Worm (Caenorhabditis elegans) whole organism, L4/young adult: ENCODE measurements around the gene tax-6.

Experiments
- W03F9.2 ChIP-seq: fragments of 150-350 bp; optimal IDR thresholded peaks from 2 replicates; lab custom pipeline; 2014; ENCODE audit warnings: missing biosample characterization, missing genetic modification characterization
- dao-5 ChIP-seq: sonication (generic microtip); optimal IDR thresholded peaks from 2 replicates; lab custom pipeline; 2016; ENCODE audit warnings: missing genotype, missing genetic modification characterization, moderate library complexity, missing compliant biosample characterization
- him-1 ChIP-seq: sonication (generic microtip); optimal IDR thresholded peaks from 2 replicates; lab custom pipeline; 2016; ENCODE audit warnings: missing genotype, missing genetic modification reagents, missing genetic modification characterization, missing compliant biosample characterization

tax-6 gene

DNA sequence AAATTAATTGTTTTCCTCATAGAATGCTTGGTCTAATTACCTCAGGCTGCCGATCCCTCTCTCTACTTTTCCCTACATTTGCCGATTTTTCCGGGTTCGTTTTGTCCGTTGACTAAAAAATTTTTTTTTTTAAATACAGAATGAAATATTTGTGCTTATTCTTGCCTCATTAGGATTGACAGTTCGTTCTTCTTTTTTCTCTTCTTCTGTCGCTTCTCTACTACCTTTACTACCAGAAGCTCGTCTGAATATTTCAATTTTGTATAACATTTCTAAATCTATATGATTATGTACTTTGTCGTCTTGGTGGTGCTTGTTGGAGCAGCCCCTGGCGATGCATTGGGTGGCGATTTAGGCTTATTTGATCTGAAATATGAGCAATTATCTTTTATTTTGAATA is 26.2 kb downstream of the tax-6 start:
- TF ChIP-seq him-1 (tag; lab: Kevin White, UChicago): no peak
- TF ChIP-seq W03F9.2 (tag; lab: Kevin White, UChicago): no peak
- no peak for TF ChIP-seq dao-5

DNA sequence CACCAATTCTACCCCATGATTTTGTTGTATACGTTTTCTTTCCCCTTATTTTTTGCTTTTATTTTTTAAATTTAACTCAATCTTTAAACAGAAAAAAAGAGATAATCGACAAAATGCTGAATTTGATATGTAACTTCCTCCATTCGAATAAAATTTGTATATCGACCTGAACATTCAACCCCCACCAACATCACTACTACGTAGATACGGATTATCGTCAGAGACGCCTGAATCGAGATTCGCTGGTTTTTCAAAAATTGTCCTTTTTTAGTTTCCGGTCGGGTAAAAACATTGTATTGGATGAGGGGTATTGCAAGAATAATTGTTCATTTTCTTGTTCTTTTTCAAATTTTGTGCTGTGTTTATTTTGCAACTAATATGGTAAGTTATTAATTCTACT is 28.9 kb downstream of the tax-6 start, which contains the start of gene bgnt-1.1:
TSS of gene bgnt-1.1 (plus strand) at position 301 of the 400 bp plus-strand sequence.
- TF ChIP-seq W03F9.2 (tag; lab: Kevin White, UChicago) (no peak), him-1 (tag; lab: Kevin White, UChicago) (no peak), dao-5 (no peak)

DNA sequence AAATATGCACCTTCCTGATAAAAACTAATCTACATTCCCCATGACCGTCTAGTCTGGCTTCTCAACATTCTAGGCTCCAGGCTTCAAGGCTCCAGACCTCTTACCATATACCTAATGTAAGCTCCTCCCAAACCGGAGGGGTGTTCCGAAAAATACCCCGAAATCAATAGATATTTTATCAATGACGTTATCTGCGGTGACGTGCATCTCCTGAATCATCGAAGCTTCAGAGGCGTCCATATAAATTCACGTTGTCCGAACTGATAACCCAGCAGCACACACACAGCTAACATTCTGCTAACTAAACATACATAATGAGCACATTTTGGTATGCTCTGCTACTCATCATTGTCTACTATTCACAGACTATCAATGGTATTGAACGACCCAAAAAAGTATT is 31.9 kb downstream of the tax-6 start, which contains the start of gene ugt-44:
TSS of gene ugt-44 (plus strand) at position 248 of the 400 bp plus-strand sequence.
- TF ChIP-seq dao-5: no peak
- TF ChIP-seq him-1 (tag; lab: Kevin White, UChicago): no peak
- TF ChIP-seq W03F9.2 (tag; lab: Kevin White, UChicago): no peak

DNA sequence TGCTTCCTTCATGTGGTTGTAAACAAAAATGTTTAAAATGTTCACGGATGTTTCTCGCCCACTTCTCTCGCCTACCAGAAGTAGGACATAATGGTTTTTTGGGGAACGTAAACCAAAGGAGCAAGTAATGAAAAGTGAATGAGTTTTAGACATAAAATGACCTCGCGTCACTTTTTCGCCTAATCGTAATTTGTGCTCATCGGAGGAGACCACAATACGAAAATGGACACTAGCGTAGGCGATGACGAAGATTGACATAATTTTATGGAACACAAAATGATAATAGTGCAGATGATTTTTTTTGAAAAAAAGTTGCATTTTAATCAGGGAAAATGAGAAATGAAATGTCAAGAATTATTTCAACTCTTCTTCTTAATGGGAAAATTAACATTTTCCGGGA is 32.7 kb downstream of the tax-6 start:
- no peak for TF ChIP-seq W03F9.2 (tag; lab: Kevin White, UChicago)
- no peak for TF ChIP-seq dao-5
- no peak for TF ChIP-seq him-1 (tag; lab: Kevin White, UChicago)

DNA sequence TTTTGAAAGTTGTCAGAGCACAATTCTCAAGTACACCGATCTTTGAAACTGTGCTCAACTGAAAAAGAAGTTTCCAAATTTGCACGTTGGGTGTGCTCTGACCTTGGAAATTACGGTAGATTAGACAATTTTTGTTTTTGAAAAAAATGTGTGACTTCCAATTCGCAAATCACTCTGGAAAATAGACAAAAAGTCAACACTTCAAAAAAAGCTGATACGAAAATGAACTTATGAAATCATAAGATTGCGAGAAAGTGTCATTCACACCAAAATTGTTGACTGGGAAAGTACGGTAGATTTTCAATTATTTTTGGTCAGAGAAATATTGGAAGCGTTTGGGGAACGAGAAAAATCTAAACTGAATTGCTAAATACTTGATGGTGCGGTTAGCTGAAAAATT is 34.1 kb downstream of the tax-6 start:
- no peak for TF ChIP-seq him-1 (tag; lab: Kevin White, UChicago)
- TF ChIP-seq W03F9.2 (tag; lab: Kevin White, UChicago): no peak
- TF ChIP-seq dao-5: no peak

DNA sequence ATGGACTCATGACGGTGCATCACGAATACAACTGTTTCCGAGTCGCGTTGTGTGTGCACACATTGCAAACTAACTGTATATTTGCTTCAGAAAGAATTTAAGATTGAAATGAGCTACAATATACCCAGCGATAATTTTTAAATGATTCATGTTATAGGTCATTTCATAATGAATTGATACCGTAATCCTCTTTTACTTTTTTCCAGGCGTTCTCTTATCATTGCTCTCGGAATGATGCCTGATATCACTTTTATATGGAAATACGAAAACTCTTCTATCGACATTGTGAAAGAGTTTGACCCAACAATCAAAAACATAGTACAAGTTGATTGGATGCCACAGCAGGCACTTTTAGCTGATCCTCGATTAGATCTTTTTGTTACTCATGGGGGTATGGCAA is 35.0 kb downstream of the tax-6 start:
- TF ChIP-seq W03F9.2 (tag; lab: Kevin White, UChicago) (no peak), dao-5 (no peak), him-1 (tag; lab: Kevin White, UChicago) (no peak)

DNA sequence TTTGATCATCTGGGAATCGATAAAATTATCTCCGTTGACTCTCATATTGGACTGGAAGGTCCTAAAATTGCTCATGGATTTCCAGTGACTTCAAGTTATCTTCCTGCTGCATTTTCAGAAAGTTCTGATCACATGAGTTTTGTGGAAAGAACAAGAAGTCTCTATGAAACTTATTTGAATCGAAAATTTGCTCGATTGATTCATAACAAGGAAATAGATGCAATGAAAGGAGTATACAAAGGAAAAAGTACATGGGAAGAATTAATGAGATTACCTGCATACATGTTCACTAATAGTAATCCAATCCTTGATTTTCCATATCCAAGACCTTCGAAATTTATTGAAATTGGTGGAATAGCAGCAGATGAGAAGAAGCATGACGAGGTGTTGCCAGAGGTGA is 35.6 kb downstream of the tax-6 start:
- TF ChIP-seq W03F9.2 (tag; lab: Kevin White, UChicago) (no peak), him-1 (tag; lab: Kevin White, UChicago) (no peak), dao-5 (no peak)

DNA sequence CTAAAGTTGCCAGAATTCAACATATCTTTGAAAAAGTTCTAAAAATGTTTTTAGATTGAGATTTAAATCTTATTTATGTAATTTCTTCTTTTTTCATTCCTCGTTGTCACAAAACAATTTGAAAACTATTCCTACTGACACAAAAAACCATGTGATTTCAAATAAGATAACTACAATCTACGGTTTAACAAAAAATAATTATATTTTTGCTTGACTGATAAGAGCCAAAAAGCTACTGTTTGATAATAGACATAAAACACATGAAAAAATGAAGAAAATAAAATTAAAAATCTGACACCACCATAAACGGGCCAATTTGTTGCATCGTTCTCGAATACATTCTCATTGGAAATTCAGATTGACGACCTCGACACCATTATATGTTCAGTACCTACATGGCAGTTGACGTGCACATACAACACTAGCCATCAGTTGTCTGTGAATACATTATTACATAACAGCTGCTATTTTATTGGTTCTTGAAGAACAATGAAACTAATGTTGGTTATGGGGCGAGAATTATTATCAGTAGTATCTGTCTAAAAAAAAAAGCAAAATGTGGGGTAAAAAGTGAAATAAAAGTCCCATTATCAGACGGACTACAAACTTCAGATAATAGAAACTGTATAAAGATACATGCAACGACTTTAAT is 37.3 kb downstream of the tax-6 start, which contains the start of gene ugt-43:
TSS of gene ugt-43 (plus strand) at position 602 of the 652 bp plus-strand sequence.
- TF ChIP-seq him-1 (tag; lab: Kevin White, UChicago): no peak
- TF ChIP-seq dao-5: no peak
- no peak for TF ChIP-seq W03F9.2 (tag; lab: Kevin White, UChicago)

DNA sequence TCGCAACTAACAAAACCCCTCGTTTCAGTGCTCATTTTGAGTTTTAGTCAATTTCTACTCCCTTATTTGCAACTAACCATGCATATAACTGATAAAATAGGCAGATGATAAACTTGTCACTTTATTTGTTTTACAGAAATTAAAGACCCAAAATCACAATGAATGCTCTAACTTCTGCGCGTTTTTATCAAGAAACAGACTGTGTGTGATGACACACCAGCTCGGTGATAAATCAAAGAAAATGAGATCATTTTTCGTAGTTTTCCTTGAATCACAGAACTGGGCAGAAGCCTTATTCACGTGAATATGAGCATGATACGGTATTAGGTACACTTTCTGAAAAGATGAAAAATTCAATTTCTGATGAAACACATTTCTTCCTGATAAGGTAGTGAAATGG is 38.3 kb downstream of the tax-6 start:
- TF ChIP-seq him-1 (tag; lab: Kevin White, UChicago) (no peak), dao-5 (no peak)

DNA sequence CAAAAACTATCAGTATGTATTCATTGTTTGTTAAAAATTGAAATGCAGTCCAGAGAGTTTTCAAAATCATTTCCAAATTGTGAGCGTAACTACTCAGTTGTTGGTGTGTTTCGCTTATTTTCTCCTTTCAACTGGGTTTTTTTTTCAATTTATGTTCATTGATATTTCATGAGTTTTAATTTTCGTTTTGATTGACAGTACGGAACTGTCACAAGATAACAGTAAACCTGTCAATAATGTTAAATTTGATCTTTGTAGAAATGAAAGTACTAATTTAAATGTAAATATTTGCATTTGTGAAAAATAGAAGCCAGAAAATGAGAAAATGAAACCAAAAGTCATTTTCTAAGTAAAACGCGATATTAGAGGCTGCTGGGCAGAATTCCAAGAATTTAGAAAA is 38.8 kb downstream of the tax-6 start:
- TF ChIP-seq him-1 (tag; lab: Kevin White, UChicago) (no peak), dao-5 (no peak), W03F9.2 (tag; lab: Kevin White, UChicago) (no peak)

DNA sequence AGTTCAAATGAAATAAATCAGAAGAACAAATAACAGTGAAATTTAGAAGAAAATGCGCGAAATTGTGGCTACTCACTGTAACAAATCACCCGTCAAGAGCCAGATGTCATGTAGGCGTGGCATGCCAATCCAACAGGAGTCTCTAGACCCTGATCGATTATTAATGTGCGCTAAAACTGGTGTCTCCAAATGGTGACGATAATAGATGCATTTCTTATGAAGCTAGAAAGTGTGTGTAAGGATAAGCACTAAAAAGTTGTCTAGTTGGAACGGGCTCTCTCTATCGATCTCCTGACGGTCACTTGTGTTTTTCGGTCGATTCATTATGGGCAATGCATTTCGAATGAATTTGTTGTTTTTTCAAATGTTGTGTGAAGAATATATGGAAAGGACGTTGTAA is 39.6 kb downstream of the tax-6 start, which contains the start of gene mec-3:
TSS of gene mec-3 (minus strand) at position 101 of the 400 bp plus-strand sequence.
- no peak for TF ChIP-seq him-1 (tag; lab: Kevin White, UChicago)
- TF ChIP-seq W03F9.2 (tag; lab: Kevin White, UChicago): no peak
- TF ChIP-seq dao-5: no peak

DNA sequence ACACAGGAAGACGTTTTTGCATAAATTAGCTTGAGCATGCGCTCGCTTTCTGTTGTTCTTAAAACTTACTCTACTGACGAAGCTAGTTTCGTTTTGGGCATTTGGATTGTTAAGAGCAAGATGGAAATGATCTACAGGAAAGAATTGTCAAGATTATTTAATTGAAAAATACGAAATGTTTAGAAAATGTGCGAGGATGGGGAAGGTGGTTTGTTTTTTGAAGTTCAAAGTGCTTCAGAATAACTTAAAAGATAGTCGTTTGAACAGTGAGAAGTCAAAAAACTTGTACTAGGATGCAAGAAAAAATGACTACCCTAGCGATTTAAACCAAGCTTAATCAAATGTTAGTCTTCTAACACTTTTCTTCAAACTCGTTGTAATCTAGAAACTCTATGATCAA is 44.3 kb downstream of the tax-6 start, which contains the start of gene srb-17:
TSS of gene srb-17 (minus strand) at position 101 of the 400 bp plus-strand sequence.
- TF ChIP-seq dao-5: no peak
- TF ChIP-seq W03F9.2 (tag; lab: Kevin White, UChicago): no peak
- TF ChIP-seq him-1 (tag; lab: Kevin White, UChicago): no peak

DNA sequence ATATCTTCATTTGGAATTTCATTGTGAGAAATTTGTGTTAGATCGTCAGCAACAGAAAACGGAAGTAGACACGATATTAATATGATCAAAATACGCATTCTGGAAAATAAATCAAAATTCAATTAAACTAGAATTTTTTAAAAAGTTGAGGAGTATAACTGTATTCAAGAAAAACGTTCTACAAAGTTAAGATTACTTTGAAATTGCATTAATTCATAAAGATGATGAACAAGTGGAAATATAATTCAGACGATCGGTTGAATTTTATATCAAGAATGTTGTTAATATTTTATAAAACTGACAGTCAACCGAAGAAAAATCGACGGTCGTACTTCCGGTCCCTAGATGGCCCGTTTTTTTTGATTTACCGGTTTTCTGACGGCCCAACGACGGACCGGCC is 48.4 kb downstream of the tax-6 start, which contains the start of gene F01D4.8:
TSS of gene F01D4.8 (minus strand) at position 101 of the 400 bp plus-strand sequence.
- no peak for TF ChIP-seq W03F9.2 (tag; lab: Kevin White, UChicago)
- no peak for TF ChIP-seq him-1 (tag; lab: Kevin White, UChicago)
- no peak for TF ChIP-seq dao-5

DNA sequence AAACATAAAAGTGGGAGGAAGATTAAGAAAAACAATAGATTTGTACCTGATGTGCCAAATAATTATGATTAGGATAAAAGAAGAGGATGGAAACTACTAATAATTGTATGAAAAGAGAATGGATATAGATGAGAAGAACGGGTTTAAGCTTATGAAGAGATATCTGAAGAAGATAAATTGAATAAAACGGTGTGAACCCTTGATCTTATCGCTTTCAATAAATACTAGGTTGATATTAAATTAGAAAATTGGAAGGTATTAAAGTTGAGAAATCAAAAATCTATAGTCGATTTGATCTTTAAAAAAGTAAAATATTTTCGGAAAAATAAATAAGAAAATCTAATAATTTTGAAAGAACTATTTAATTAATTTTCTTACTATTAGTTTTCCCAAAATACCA is 51.6 kb downstream of the tax-6 start, which contains the start of gene F13B12.4:
TSS of gene F13B12.4 (minus strand) at position 101 of the 400 bp plus-strand sequence.
- TF ChIP-seq him-1 (tag; lab: Kevin White, UChicago) (no peak), W03F9.2 (tag; lab: Kevin White, UChicago) (no peak), dao-5 (no peak)

DNA sequence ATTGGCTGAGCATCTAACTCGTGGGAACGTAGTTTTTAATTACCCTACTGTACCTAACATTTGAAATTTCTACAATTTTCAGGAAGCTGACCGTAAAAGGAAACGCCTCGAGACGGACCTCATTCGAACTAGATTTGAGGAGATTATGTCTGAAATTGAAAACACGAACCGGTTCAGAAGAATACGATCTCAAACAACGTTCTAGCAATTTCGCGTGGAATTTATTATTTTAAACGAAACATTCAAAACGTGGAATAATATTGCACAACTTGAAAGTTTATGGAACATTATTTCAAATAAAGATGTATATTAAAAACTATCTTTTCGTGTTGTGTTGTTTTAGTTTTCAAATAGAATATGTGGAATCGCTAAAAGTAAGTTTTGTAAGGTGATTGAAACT is 57.9 kb downstream of the tax-6 start, which contains the start of gene F13B12.7:
TSS of gene F13B12.7 (plus strand) at position 301 of the 400 bp plus-strand sequence.
- TF ChIP-seq W03F9.2 (tag; lab: Kevin White, UChicago): no peak
